Worm (Caenorhabditis elegans) whole organism, L1 larva: Measurements from ENCODE around the gene hst-3.2.

Source experiments
- C16A3.4 ChIP-seq: fragments of 150-350 bp; optimal IDR thresholded peaks from 2 replicates; lab custom pipeline; 2014; ENCODE audit warnings: missing biosample characterization, missing genetic modification characterization
- C34B4.2 ChIP-seq: sonication (generic microtip); optimal IDR thresholded peaks from 2 replicates; lab custom pipeline; 2017; ENCODE audit warnings: mild to moderate bottlenecking, missing genetic modification characterization, missing compliant biosample characterization
- Y116A8C.19 ChIP-seq: sonication (generic microtip); optimal IDR thresholded peaks from 2 replicates; lab custom pipeline; 2016; ENCODE audit warnings: missing compliant biosample characterization, missing genetic modification characterization, borderline replicate concordance
- aha-1 ChIP-seq: fragments of 150-350 bp; optimal IDR thresholded peaks from 2 replicates; lab custom pipeline; 2014; ENCODE audit warnings: missing biosample characterization, missing genetic modification characterization
- ama-1 ChIP-seq: fragments of 150-350 bp; optimal IDR thresholded peaks from 2 replicates; lab custom pipeline; 2014
- blmp-1 ChIP-seq: fragments of 150-350 bp; optimal IDR thresholded peaks from 2 replicates; lab custom pipeline; 2014; ENCODE audit warnings: missing biosample characterization, missing genetic modification characterization
- ceh-63 ChIP-seq: fragments of 200-800 bp; sonication (Bioruptor generic); optimal IDR thresholded peaks from 2 replicates; lab custom pipeline; 2018; ENCODE audit warnings: mild to moderate bottlenecking, missing genetic modification characterization, missing compliant biosample characterization
- ceh-8 ChIP-seq: fragments of 200-800 bp; sonication (Bioruptor generic); optimal IDR thresholded peaks from 2 replicates; lab custom pipeline; 2018; ENCODE audit warnings: mild to moderate bottlenecking, missing genetic modification characterization, moderate library complexity, missing compliant biosample characterization
- ceh-82 ChIP-seq, 3 experiments: fragments of 150-350 bp in 1 of 3; sonication (generic microtip) in 2 of 3; optimal IDR thresholded peaks; 2 replicates each; lab custom pipeline; 2014 to 2017; ENCODE audit warnings: missing biosample characterization in 3 of 3, missing genetic modification characterization in 3 of 3
- ceh-88 ChIP-seq: fragments of 200-800 bp; sonication (Bioruptor generic); IDR thresholded peaks from 2 replicates; pipeline ENCODE4 v1.3.6; 2022; ENCODE audit warnings: missing genetic modification characterization, missing compliant biosample characterization
- ceh-90 ChIP-seq: sonication (generic microtip); optimal IDR thresholded peaks from 2 replicates; lab custom pipeline; 2016; ENCODE audit warnings: missing genetic modification characterization, missing compliant biosample characterization
- dsc-1 ChIP-seq: sonication (generic microtip); optimal IDR thresholded peaks from 2 replicates; lab custom pipeline; 2016; ENCODE audit warnings: mild to moderate bottlenecking, missing genetic modification characterization, missing compliant biosample characterization
- efl-3 ChIP-seq: fragments of 200-800 bp; sonication (Bioruptor generic); optimal IDR thresholded peaks from 2 replicates; lab custom pipeline; 2018; ENCODE audit warnings: mild to moderate bottlenecking, missing genetic modification characterization, missing compliant biosample characterization
- elt-2 ChIP-seq: sonication (generic microtip); optimal IDR thresholded peaks from 2 replicates; lab custom pipeline; 2016; ENCODE audit warnings: missing genetic modification characterization, mild to moderate bottlenecking, inconsistent platforms, missing compliant biosample characterization, missing genetic modification reagents
- ets-5 ChIP-seq: fragments of 200-800 bp; sonication (Bioruptor generic); IDR thresholded peaks from 2 replicates; pipeline ENCODE4 v1.3.6; 2022; ENCODE audit warnings: missing genetic modification characterization, missing compliant biosample characterization
- fkh-10 ChIP-seq: sonication (generic microtip); optimal IDR thresholded peaks from 2 replicates; lab custom pipeline; 2017; ENCODE audit warnings: missing biosample characterization, missing genetic modification reagents, missing genetic modification characterization
- fkh-8 ChIP-seq: sonication (generic microtip); optimal IDR thresholded peaks from 2 replicates; lab custom pipeline; 2016; ENCODE audit warnings: mild to moderate bottlenecking, missing genetic modification characterization, missing compliant biosample characterization
- grh-1 ChIP-seq: fragments of 200-800 bp; sonication (Bioruptor generic); IDR thresholded peaks from 2 replicates; pipeline ENCODE4 v1.3.6; 2022; ENCODE audit warnings: missing genetic modification reagents, missing genetic modification characterization, missing compliant biosample characterization
- hlh-4 ChIP-seq: sonication (generic microtip); optimal IDR thresholded peaks from 2 replicates; lab custom pipeline; 2016; ENCODE audit warnings: mild to moderate bottlenecking, missing genetic modification characterization, missing compliant biosample characterization
- hpl-2 ChIP-seq: fragments of 150-350 bp; optimal IDR thresholded peaks from 2 replicates; lab custom pipeline; 2014; ENCODE audit warnings: missing biosample characterization, missing genetic modification reagents, missing genetic modification characterization
- jun-1 ChIP-seq: fragments of 150-350 bp; optimal IDR thresholded peaks from 2 replicates; lab custom pipeline; 2014; ENCODE audit warnings: missing biosample characterization, missing genetic modification reagents, missing genetic modification characterization
- lin-14 ChIP-seq: fragments of 200-800 bp; sonication (Bioruptor generic); optimal IDR thresholded peaks from 2 replicates; lab custom pipeline; 2018; ENCODE audit warnings: mild to moderate bottlenecking, missing genetic modification characterization, moderate library complexity, missing compliant biosample characterization
- lin-15B ChIP-seq: fragments of 150-350 bp; sonication (generic microtip); optimal IDR thresholded peaks from 3 replicates; lab custom pipeline; 2014; ENCODE audit warnings: missing biosample characterization, missing genetic modification characterization
- lir-3 ChIP-seq: sonication (generic microtip); optimal IDR thresholded peaks from 2 replicates; lab custom pipeline; 2016; ENCODE audit warnings: mild to moderate bottlenecking, missing genetic modification characterization, moderate library complexity, missing compliant biosample characterization; ENCODE audit not compliant: poor library complexity
- mab-9 ChIP-seq: fragments of 200-800 bp; sonication (Bioruptor generic); IDR thresholded peaks from 2 replicates; pipeline ENCODE4 v1.3.6; 2022; ENCODE audit warnings: missing genetic modification reagents, missing genetic modification characterization, missing compliant biosample characterization
- mef-2 ChIP-seq: fragments of 150-350 bp; optimal IDR thresholded peaks from 2 replicates; lab custom pipeline; 2014; ENCODE audit warnings: missing biosample characterization, missing genetic modification characterization
- mep-1 ChIP-seq: fragments of 150-350 bp; optimal IDR thresholded peaks from 2 replicates; lab custom pipeline; 2014; ENCODE audit warnings: missing biosample characterization, missing genetic modification characterization
- nhr-12 ChIP-seq: sonication (generic microtip); optimal IDR thresholded peaks from 2 replicates; lab custom pipeline; 2017; ENCODE audit warnings: missing biosample characterization, missing genetic modification characterization
- nhr-20 ChIP-seq: sonication (generic microtip); optimal IDR thresholded peaks from 2 replicates; lab custom pipeline; 2016; ENCODE audit warnings: mild to moderate bottlenecking, missing genetic modification characterization, missing compliant biosample characterization
- nhr-237 ChIP-seq: fragments of 150-350 bp; optimal IDR thresholded peaks from 2 replicates; lab custom pipeline; 2014; ENCODE audit warnings: missing biosample characterization, missing genetic modification characterization
- nhr-28 ChIP-seq: fragments of 150-350 bp; optimal IDR thresholded peaks from 2 replicates; lab custom pipeline; 2014; ENCODE audit warnings: missing biosample characterization, missing genetic modification characterization
- nhr-47 ChIP-seq: sonication (generic microtip); optimal IDR thresholded peaks from 2 replicates; lab custom pipeline; 2016; ENCODE audit warnings: mild to moderate bottlenecking, missing genetic modification characterization, moderate library complexity, missing compliant biosample characterization
- nhr-71 ChIP-seq: sonication (generic microtip); optimal IDR thresholded peaks from 2 replicates; lab custom pipeline; 2016; ENCODE audit warnings: mild to moderate bottlenecking, missing genetic modification characterization, moderate library complexity, missing compliant biosample characterization
- nhr-77 ChIP-seq: fragments of 150-350 bp; optimal IDR thresholded peaks from 2 replicates; lab custom pipeline; 2014; ENCODE audit warnings: missing biosample characterization, missing genetic modification characterization
- nhr-84 ChIP-seq: sonication (generic microtip); optimal IDR thresholded peaks from 2 replicates; lab custom pipeline; 2017; ENCODE audit warnings: missing biosample characterization, missing genetic modification characterization
- nhr-85 ChIP-seq: sonication (generic microtip); peaks from one replicate; lab custom pipeline; 2016; ENCODE audit warnings: missing genetic modification characterization, inconsistent platforms, missing compliant biosample characterization
- pag-3 ChIP-seq: sonication (generic microtip); optimal IDR thresholded peaks from 2 replicates; lab custom pipeline; 2017; ENCODE audit warnings: missing genetic modification characterization, mild to moderate bottlenecking, missing compliant biosample characterization, antibody characterized with exemption, borderline replicate concordance; ENCODE audit not compliant: insufficient read depth
- pax-3 ChIP-seq: fragments of 200-800 bp; sonication (Bioruptor generic); optimal IDR thresholded peaks from 2 replicates; lab custom pipeline; 2018; ENCODE audit warnings: mild to moderate bottlenecking, missing genetic modification characterization, moderate library complexity, missing compliant biosample characterization
- pqm-1 ChIP-seq: sonication (generic microtip); optimal IDR thresholded peaks from 3 replicates; lab custom pipeline; 2017; ENCODE audit warnings: missing biosample characterization, missing genetic modification characterization
- rnt-1 ChIP-seq: sonication (generic microtip); optimal IDR thresholded peaks from 2 replicates; lab custom pipeline; 2016; ENCODE audit warnings: mild to moderate bottlenecking, missing genetic modification characterization, moderate library complexity, missing compliant biosample characterization
- snpc-4 ChIP-seq: fragments of 150-350 bp; optimal IDR thresholded peaks from 2 replicates; lab custom pipeline; 2014; ENCODE audit warnings: missing biosample characterization, missing genetic modification characterization
- sox-4 ChIP-seq: sonication (generic microtip); optimal IDR thresholded peaks from 2 replicates; lab custom pipeline; 2016; ENCODE audit warnings: missing genetic modification characterization, missing compliant biosample characterization
- sptf-1 ChIP-seq: fragments of 150-350 bp; optimal IDR thresholded peaks from 2 replicates; lab custom pipeline; 2014; ENCODE audit warnings: missing biosample characterization, missing genetic modification characterization
- sup-37 ChIP-seq: fragments of 200-800 bp; sonication (Bioruptor generic); optimal IDR thresholded peaks from 2 replicates; lab custom pipeline; 2018; ENCODE audit warnings: mild to moderate bottlenecking, missing genetic modification characterization, missing compliant biosample characterization
- swsn-7 ChIP-seq: sonication (generic microtip); optimal IDR thresholded peaks from 2 replicates; lab custom pipeline; 2016; ENCODE audit warnings: missing genetic modification characterization, missing compliant biosample characterization
- tbx-2 ChIP-seq: sonication (generic microtip); optimal IDR thresholded peaks from 2 replicates; lab custom pipeline; 2016; ENCODE audit warnings: missing genetic modification characterization, missing compliant biosample characterization
- unc-130 ChIP-seq: fragments of 150-350 bp; optimal IDR thresholded peaks from 2 replicates; lab custom pipeline; 2017; ENCODE audit warnings: missing biosample characterization, missing genetic modification characterization, inconsistent platforms
- unc-30 ChIP-seq: sonication (generic microtip); optimal IDR thresholded peaks from 2 replicates; lab custom pipeline; 2017; ENCODE audit warnings: missing biosample characterization, missing genetic modification characterization
- unc-86 ChIP-seq: sonication (generic microtip); optimal IDR thresholded peaks from 2 replicates; lab custom pipeline; 2016; ENCODE audit warnings: missing genetic modification characterization, missing compliant biosample characterization
- vab-15 ChIP-seq: sonication (generic microtip); optimal IDR thresholded peaks from 2 replicates; lab custom pipeline; 2017; ENCODE audit warnings: missing genotype, mild to moderate bottlenecking, missing genetic modification characterization, missing compliant biosample characterization
- zag-1 ChIP-seq: fragments of 150-350 bp; optimal IDR thresholded peaks from 2 replicates; lab custom pipeline; 2014; ENCODE audit warnings: missing biosample characterization, missing genetic modification characterization
- zip-4 ChIP-seq: fragments of 200-800 bp; sonication (Bioruptor generic); optimal IDR thresholded peaks from 2 replicates; lab custom pipeline; 2018; ENCODE audit warnings: mild to moderate bottlenecking, missing genetic modification characterization, moderate library complexity, missing compliant biosample characterization
- ztf-11 ChIP-seq, 2 experiments: sonication (generic microtip); optimal IDR thresholded peaks; 2 replicates each; lab custom pipeline; 2016 to 2017; ENCODE audit warnings: missing genetic modification characterization in 2 of 2, missing biosample characterization in 1 of 2, missing compliant biosample characterization in 1 of 2
- ztf-4 ChIP-seq: fragments of 150-350 bp; optimal IDR thresholded peaks from 2 replicates; lab custom pipeline; 2014; ENCODE audit warnings: missing biosample characterization, missing genetic modification characterization

hst-3.2 gene

DNA sequence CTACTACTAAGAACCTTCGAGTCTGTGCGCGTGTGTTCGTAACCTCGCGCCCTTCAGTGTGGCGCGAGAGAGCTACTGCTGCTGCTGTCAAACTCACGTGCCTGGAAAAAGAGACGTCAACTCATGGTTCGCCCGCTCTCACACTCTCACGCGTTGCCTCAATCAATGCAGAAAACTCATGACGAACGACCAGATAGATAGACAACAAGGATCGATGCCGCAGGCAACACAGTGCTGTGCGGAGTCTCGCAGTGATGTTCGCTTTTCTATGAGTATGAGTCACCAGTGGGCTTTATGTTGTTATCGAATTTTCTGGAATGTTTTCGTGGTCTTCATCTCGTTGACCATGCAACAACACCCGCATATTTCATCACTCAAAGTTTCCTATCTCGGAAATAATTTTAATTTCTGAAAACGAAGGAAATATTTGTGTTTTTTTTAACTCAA, 47.8 kb upstream of the hst-3.2 start (continued):
- TF ChIP-seq unc-86 (tag; lab: Kevin White, UChicago): peak; percentile 76
- peak; percentile 52 for TF ChIP-seq dsc-1 (tag; lab: Kevin White, UChicago)
- no peak for TF ChIP-seq nhr-84 (tag; lab: Kevin White, UChicago)
- TF ChIP-seq fkh-8 (tag; lab: Kevin White, UChicago): peak; percentile 93
- TF ChIP-seq snpc-4 (tag; lab: Kevin White, UChicago): peak; percentile 17
- TF ChIP-seq ztf-4 (tag; lab: Kevin White, UChicago): peak; percentile 67
- TF ChIP-seq mep-1: peak; percentile 65
- TF ChIP-seq pax-3: peak; percentile 44
- TF ChIP-seq rnt-1 (tag; lab: Kevin White, UChicago): peak; percentile 76
- TF ChIP-seq efl-3 (GFP tag; lab: Kevin White, UChicago): no peak
- TF ChIP-seq elt-2 (tag; lab: Kevin White, UChicago): peak; percentile 25
- TF ChIP-seq blmp-1 (tag; lab: Kevin White, UChicago): no peak
- peak; percentile 71 for TF ChIP-seq nhr-47
- TF ChIP-seq nhr-85 (tag; lab: Kevin White, UChicago): peak; percentile 71
- TF ChIP-seq hpl-2 (GFP tag; lab: Kevin White, UChicago): no peak
- TF ChIP-seq C34B4.2 (tag; lab: Kevin White, UChicago): no peak
- TF ChIP-seq grh-1 (GFP tag; lab: Robert Waterston, UW): no peak
- TF ChIP-seq nhr-237 (tag; lab: Kevin White, UChicago): no peak
- no peak for TF ChIP-seq pag-3 (tag; lab: Kevin White, UChicago)
- no peak for TF ChIP-seq ztf-11 (tag; optimal IDR thresholded peaks at IDR 0.05; lab: Kevin White, UChicago)
- peak; percentile 71 for TF ChIP-seq jun-1 (tag; lab: Kevin White, UChicago)
- no peak for TF ChIP-seq ceh-8 (GFP tag; lab: Kevin White, UChicago)
- TF ChIP-seq mef-2 (tag; lab: Kevin White, UChicago): peak; percentile 21
- TF ChIP-seq lin-15B (tag; lab: Kevin White, UChicago): no peak
- TF ChIP-seq swsn-7 (tag; lab: Kevin White, UChicago): peak; percentile 59
- TF ChIP-seq Y116A8C.19 (tag; lab: Kevin White, UChicago): no peak
- TF ChIP-seq ceh-82 (tag; optimal IDR thresholded peaks at IDR 0.05; lab: Kevin White, UChicago): peak; percentile 28 to 74 (median 35)
- no peak for TF ChIP-seq ama-1 (lab: Kevin White, UChicago)
- 0 out of 2 replicates have a peak, but pooled peaks have one; percentile 39 for TF ChIP-seq mab-9 (GFP tag; lab: Robert Waterston, UW)
- no peak for TF ChIP-seq ceh-63 (GFP tag; lab: Kevin White, UChicago)
- TF ChIP-seq hlh-4 (tag; lab: Kevin White, UChicago): no peak
- peak; percentile 21 for TF ChIP-seq ceh-90 (tag; lab: Kevin White, UChicago)
- TF ChIP-seq pqm-1: no peak
- TF ChIP-seq aha-1 (tag; lab: Kevin White, UChicago): no peak
- peak; percentile 46 for TF ChIP-seq C16A3.4 (tag; lab: Kevin White, UChicago)
- TF ChIP-seq nhr-20 (tag; lab: Kevin White, UChicago): peak; percentile 75
- no peak for TF ChIP-seq sup-37 (GFP tag; lab: Kevin White, UChicago)
- peak; percentile 49 for TF ChIP-seq tbx-2
- peak; percentile 37; the same call in 1 of the 2 replicates for TF ChIP-seq ceh-88 (GFP tag; lab: Robert Waterston, UW)
- no peak for TF ChIP-seq zag-1
- no peak for TF ChIP-seq ets-5
- no peak for TF ChIP-seq vab-15 (tag; lab: Kevin White, UChicago)
- peak; percentile 53 for TF ChIP-seq sox-4 (tag; lab: Kevin White, UChicago)
- peak; percentile 76 for TF ChIP-seq fkh-10
- no peak for TF ChIP-seq nhr-12 (tag; lab: Kevin White, UChicago)
- no peak for TF ChIP-seq sptf-1
- TF ChIP-seq nhr-71: peak; percentile 93
- TF ChIP-seq zip-4 (GFP tag; lab: Kevin White, UChicago): no peak
- no peak for TF ChIP-seq unc-30 (tag; lab: Kevin White, UChicago)
- TF ChIP-seq nhr-77: no peak
- TF ChIP-seq unc-130 (tag; lab: Kevin White, UChicago): peak; percentile 39
- peak; percentile 92 for TF ChIP-seq lin-14 (GFP tag; lab: Kevin White, UChicago)
- TF ChIP-seq lir-3 (tag; lab: Kevin White, UChicago): peak; percentile 74
- no peak for TF ChIP-seq nhr-28 (tag; lab: Kevin White, UChicago)
